Worm (Caenorhabditis elegans): ENCODE results near the gene ced-8.

- no peak for TF ChIP-seq rcor-1 (GFP tag; IDR thresholded peaks at IDR 0.05)
- no peak for TF ChIP-seq D2030.7 (GFP tag; IDR thresholded peaks at IDR 0.05)
- no peak for TF ChIP-seq nfyb-1 (GFP tag; IDR thresholded peaks at IDR 0.05)
- no peak for TF ChIP-seq K12H6.12 (tag; optimal IDR thresholded peaks at IDR 0.05)
Observed at ce11 chrX:8424286-8424685, 7.6 kb upstream of the ced-8 start.

Data from whole organism, young adult.